Worm (Caenorhabditis elegans): ENCODE measurements around the gene msp-55.
"Not testable (repeated sequence)": the region's sequence is repeated elsewhere in the genome, so short reads cannot be mapped to it uniquely, and the experiment has no call there.

- not testable (repeated sequence) for TF ChIP-seq W03F9.2, him-1, dao-5 (tag; optimal IDR thresholded peaks at IDR 0.05)
These were observed 14.8 kb upstream of the msp-55 start, which contains the start of gene C02B10.6 for ce11 chrIV:5070593-5070992.
